Worm (Caenorhabditis elegans): ENCODE data around the gene E02C12.19.
"Not testable (repeated sequence)": the region's sequence is repeated elsewhere in the genome, so short reads cannot be mapped to it uniquely, and the experiment has no call there.

The E02C12.19 gene

DNA sequence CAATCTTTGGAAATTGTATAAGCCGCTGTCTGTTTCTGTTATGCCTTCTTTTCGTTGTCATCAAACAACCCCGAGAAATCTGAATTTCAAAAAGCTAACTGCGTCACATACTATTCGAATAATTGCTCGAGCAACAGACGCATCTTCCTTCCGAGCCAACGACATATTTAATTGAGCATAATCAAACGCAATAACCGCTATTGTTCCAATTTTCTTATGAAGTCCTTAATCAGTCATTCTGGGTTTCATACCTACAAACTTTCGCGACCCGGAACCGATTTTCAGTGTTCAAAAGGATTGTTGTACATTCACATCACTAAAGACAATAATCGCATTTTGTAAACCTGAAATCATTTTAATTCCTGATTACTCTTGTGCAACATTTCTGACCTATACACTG is 34.5 kb downstream of the E02C12.19 start:
- TF ChIP-seq mdt-29 (GFP tag; IDR thresholded peaks at IDR 0.05): peak; percentile 58
- peak; percentile 66 for TF ChIP-seq hmg-1.1 (GFP tag; IDR thresholded peaks at IDR 0.05)
- TF ChIP-seq lin-29 (GFP tag; IDR thresholded peaks at IDR 0.05): peak; percentile 88
- peak; percentile 92 for TF ChIP-seq tra-1 (GFP tag; IDR thresholded peaks at IDR 0.05)
- peak; percentile 70 for TF ChIP-seq nhr-42 (GFP tag; IDR thresholded peaks at IDR 0.05)
- TF ChIP-seq Y75B8A.6 (GFP tag; IDR thresholded peaks at IDR 0.05): peak; percentile 86; the same call in 1 of the 2 replicates
- TF ChIP-seq dmd-8 (GFP tag; IDR thresholded peaks at IDR 0.05): peak; percentile 72; the same call in 1 of the 2 replicates
- TF ChIP-seq snpc-1.2 (GFP tag; IDR thresholded peaks at IDR 0.05): peak; percentile 76
- TF ChIP-seq ceh-20 (GFP tag; IDR thresholded peaks at IDR 0.05): peak; percentile 87
- TF ChIP-seq madf-5 (GFP tag; IDR thresholded peaks at IDR 0.05): 0 out of 4 replicates have a peak, but pooled peaks of 1 of the 2 experiments have one; percentile 18
- TF ChIP-seq lim-7 (GFP tag; IDR thresholded peaks at IDR 0.05): peak; percentile 77
- TF ChIP-seq F44E2.7 (GFP tag; IDR thresholded peaks at IDR 0.05): peak; percentile 85; the same call in 1 of the 2 replicates
- TF ChIP-seq egl-43 (GFP tag; IDR thresholded peaks at IDR 0.05): peak; percentile 83
- peak; percentile 83 for TF ChIP-seq D1046.2 (GFP tag; IDR thresholded peaks at IDR 0.05)
- peak; percentile 56 for TF ChIP-seq vab-7 (GFP tag; IDR thresholded peaks at IDR 0.05)
- peak; percentile 85 for TF ChIP-seq php-3 (GFP tag; IDR thresholded peaks at IDR 0.05)
- peak; percentile 90 for TF ChIP-seq saeg-2 (GFP tag; IDR thresholded peaks at IDR 0.05)
- peak; percentile 75 for TF ChIP-seq ctbp-1 (GFP tag; IDR thresholded peaks at IDR 0.05)
- TF ChIP-seq Y48G9A.11 (GFP tag; IDR thresholded peaks at IDR 0.05): peak; percentile 75
- 0 out of 2 replicates have a peak, but pooled peaks have one; percentile 40 for TF ChIP-seq F26F4.8 (GFP tag; conservative IDR thresholded peaks at IDR 0.05)
- TF ChIP-seq zfp-3 (GFP tag; conservative IDR thresholded peaks at IDR 0.05): peak; percentile 98
- TF ChIP-seq dmd-9 (GFP tag; IDR thresholded peaks at IDR 0.05): 0 out of 2 replicates have a peak, but pooled peaks have one; percentile 50
- TF ChIP-seq T26A8.4 (GFP tag; IDR thresholded peaks at IDR 0.05): peak; percentile 94
- TF ChIP-seq daf-19 (GFP tag; conservative IDR thresholded peaks at IDR 0.05): peak; percentile 67; the same call in 1 of the 2 replicates
- TF ChIP-seq zip-11 (GFP tag; IDR thresholded peaks at IDR 0.05): peak; percentile 74; the same call in 1 of the 2 replicates
- TF ChIP-seq lin-1 (GFP tag; IDR thresholded peaks at IDR 0.05): peak; percentile 90
- peak; percentile 74 for TF ChIP-seq madf-9 (GFP tag; conservative IDR thresholded peaks at IDR 0.05)
- TF ChIP-seq dmd-6 (GFP tag; IDR thresholded peaks at IDR 0.05): peak; percentile 55
- TF ChIP-seq Y105C5A.15 (GFP tag; IDR thresholded peaks at IDR 0.05): peak; percentile 94
- peak; percentile 81 for TF ChIP-seq lin-38 (GFP tag; IDR thresholded peaks at IDR 0.05)
- TF ChIP-seq pha-4 (GFP tag; IDR thresholded peaks at IDR 0.05): peak; percentile 87; the same call in 1 of the 2 replicates
- not testable (repeated sequence) for TF ChIP-seq pha-4 (tag; optimal IDR thresholded peaks at IDR 0.05)
- TF ChIP-seq arid-1 (GFP tag; conservative IDR thresholded peaks at IDR 0.05): peak; percentile 80

DNA sequence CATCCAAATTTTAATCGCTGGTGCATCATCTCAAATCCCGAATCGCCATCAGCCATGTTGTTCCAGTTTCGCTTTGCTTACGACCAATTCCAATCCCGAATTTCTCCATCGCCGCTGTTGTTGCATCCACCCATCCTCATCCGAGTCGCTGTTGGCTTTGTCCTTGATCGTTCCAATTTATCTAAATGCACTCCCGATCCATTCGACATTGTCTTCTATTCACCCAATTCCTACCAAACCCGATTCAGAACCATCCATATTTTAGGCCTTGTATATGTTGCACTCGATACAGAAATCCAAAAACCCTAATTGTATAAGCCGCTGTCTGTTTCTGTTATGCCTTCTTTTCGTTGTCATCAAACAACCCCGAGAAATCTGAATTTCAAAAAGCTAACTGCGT is 36.0 kb downstream of the E02C12.19 start:
- peak; percentile 88 for TF ChIP-seq nhr-42 (GFP tag; IDR thresholded peaks at IDR 0.05)
- TF ChIP-seq daf-12 (tag; optimal IDR thresholded peaks at IDR 0.05): no peak
- TF ChIP-seq ctbp-1 (GFP tag; IDR thresholded peaks at IDR 0.05): no peak; the same call in 1 of the 2 replicates
- no peak for TF ChIP-seq F26F4.8 (GFP tag; conservative IDR thresholded peaks at IDR 0.05)
- TF ChIP-seq dpl-1 (GFP tag; optimal IDR thresholded peaks at IDR 0.05): no peak
- 0 out of 2 replicates have a peak, but pooled peaks have one; percentile 18 for TF ChIP-seq dmd-8 (GFP tag; IDR thresholded peaks at IDR 0.05)
- no peak for TF ChIP-seq lin-15B (tag; optimal IDR thresholded peaks at IDR 0.05)
- no peak for TF ChIP-seq egl-27 (tag; optimal IDR thresholded peaks at IDR 0.05)
- no peak for TF ChIP-seq hif-1 (tag; optimal IDR thresholded peaks at IDR 0.05)
- peak; percentile 58 for TF ChIP-seq Y48G9A.11 (GFP tag; IDR thresholded peaks at IDR 0.05)
- TF ChIP-seq saeg-2 (GFP tag; IDR thresholded peaks at IDR 0.05): peak; percentile 61; the same call in 1 of the 2 replicates
- TF ChIP-seq aha-1 (tag): peak; percentile 76
- TF ChIP-seq F10B5.3 (tag; optimal IDR thresholded peaks at IDR 0.05): no peak
- peak; percentile 86 for TF ChIP-seq lin-29 (GFP tag; IDR thresholded peaks at IDR 0.05)
- TF ChIP-seq Y105C5A.15 (GFP tag; IDR thresholded peaks at IDR 0.05): no peak
- peak; percentile 59; the same call in 1 of the 2 replicates for TF ChIP-seq mxl-2 (GFP tag; conservative IDR thresholded peaks at IDR 0.05)
- peak; percentile 51 for TF ChIP-seq spr-1 (tag; optimal IDR thresholded peaks at IDR 0.05)
- TF ChIP-seq pha-4 (GFP tag; IDR thresholded peaks at IDR 0.05): peak; percentile 90
- no peak for TF ChIP-seq pha-4 (tag; optimal IDR thresholded peaks at IDR 0.05)
- TF ChIP-seq daf-19 (GFP tag; conservative IDR thresholded peaks at IDR 0.05): peak; percentile 89
- no peak for TF ChIP-seq ZK546.5 (tag; optimal IDR thresholded peaks at IDR 0.05)
- TF ChIP-seq lin-38 (GFP tag; IDR thresholded peaks at IDR 0.05): peak; percentile 78
- TF ChIP-seq nhr-237 (tag; optimal IDR thresholded peaks at IDR 0.05): no peak
- TF ChIP-seq mdl-1 (tag; optimal IDR thresholded peaks at IDR 0.05): no peak
- no peak for TF ChIP-seq skn-1 (tag; optimal IDR thresholded peaks at IDR 0.05)
- TF ChIP-seq ama-1 (optimal IDR thresholded peaks at IDR 0.05): peak; percentile 24
- TF ChIP-seq zag-1 (tag; optimal IDR thresholded peaks at IDR 0.05): no peak
- TF ChIP-seq nhr-76 (tag; optimal IDR thresholded peaks at IDR 0.05): no peak

Measured in whole organism, L4 larva.